Fruit fly (Drosophila melanogaster) whole organism, pupa: ENCODE data around the gene Gr22c.

Source experiments
- CG10348 ChIP-seq: fragments of 200-800 bp; sonication (Bioruptor generic); IDR thresholded peaks from 2 replicates; pipeline ENCODE4 v1.3.6; 2022; ENCODE audit warnings: missing biosample characterization, missing genetic modification characterization
- CG12605 ChIP-seq: fragments of 200-800 bp; sonication (Bioruptor generic); IDR thresholded peaks from 2 replicates; pipeline ENCODE4 v1.3.6; 2022; ENCODE audit warnings: missing biosample characterization, missing genetic modification characterization
- CG13204 ChIP-seq: fragments of 200-800 bp; sonication (Bioruptor generic); optimal IDR thresholded peaks from 2 replicates; lab custom pipeline; 2018; ENCODE audit warnings: missing biosample characterization, mild to moderate bottlenecking, missing genetic modification characterization, moderate library complexity
- CG14655 ChIP-seq: fragments of 200-800 bp; sonication (Bioruptor generic); optimal IDR thresholded peaks from 3 replicates; lab custom pipeline; 2017; ENCODE audit warnings: mild to moderate bottlenecking, missing biosample characterization, missing genetic modification reagents, missing genetic modification characterization
- CG15710 ChIP-seq: fragments of 200-800 bp; sonication (Bioruptor generic); optimal IDR thresholded peaks from 2 replicates; lab custom pipeline; 2018; ENCODE audit warnings: missing biosample characterization, mild to moderate bottlenecking, missing genetic modification characterization, moderate library complexity
- CG17806 ChIP-seq: fragments of 200-800 bp; sonication (Bioruptor generic); optimal IDR thresholded peaks from 2 replicates; lab custom pipeline; 2018; ENCODE audit warnings: missing biosample characterization, mild to moderate bottlenecking, missing genetic modification characterization, moderate library complexity
- CG32121 ChIP-seq: fragments of 200-800 bp; sonication (Bioruptor generic); IDR thresholded peaks from 2 replicates; pipeline ENCODE4 v1.3.6; 2022; ENCODE audit warnings: missing biosample characterization, missing genetic modification characterization
- CG34367 ChIP-seq: fragments of 200-800 bp; sonication (Bioruptor generic); optimal IDR thresholded peaks from 2 replicates; lab custom pipeline; 2018; ENCODE audit warnings: missing biosample characterization, mild to moderate bottlenecking, missing genetic modification characterization
- CG4496 ChIP-seq: fragments of 200-800 bp; sonication (Bioruptor generic); IDR thresholded peaks from 3 replicates; pipeline ENCODE4 v1.3.6; 2022; ENCODE audit warnings: missing biosample characterization, missing genetic modification characterization
- CG8159 ChIP-seq: fragments of 200-800 bp; sonication (Bioruptor generic); optimal IDR thresholded peaks from 3 replicates; lab custom pipeline; 2018; ENCODE audit warnings: missing biosample characterization, mild to moderate bottlenecking, missing genetic modification characterization, moderate library complexity
- CG8301 ChIP-seq: fragments of 200-800 bp; sonication (Bioruptor generic); optimal IDR thresholded peaks from 2 replicates; lab custom pipeline; 2018; ENCODE audit warnings: missing biosample characterization, mild to moderate bottlenecking, missing genetic modification characterization
- CG9948 ChIP-seq: fragments of 200-800 bp; sonication (Bioruptor generic); optimal IDR thresholded peaks from 2 replicates; lab custom pipeline; 2018; ENCODE audit warnings: missing biosample characterization, mild to moderate bottlenecking, missing genetic modification characterization, moderate library complexity
- D1 ChIP-seq: fragments of 200-800 bp; sonication (Bioruptor generic); optimal IDR thresholded peaks from 2 replicates; lab custom pipeline; 2018; ENCODE audit warnings: missing biosample characterization, mild to moderate bottlenecking, missing genetic modification characterization, moderate library complexity
- EcR ChIP-seq: fragments of 200-800 bp; sonication (Bioruptor generic); optimal IDR thresholded peaks from 3 replicates; lab custom pipeline; 2019; ENCODE audit warnings: missing biosample characterization, missing genetic modification characterization, mild to moderate bottlenecking, moderate library complexity, missing genetic modification reagents
- Ets98B ChIP-seq: fragments of 200-800 bp; sonication (Bioruptor generic); IDR thresholded peaks from 2 replicates; pipeline ENCODE4 v1.3.6; 2022; ENCODE audit warnings: missing biosample characterization, missing genetic modification characterization
- Pif1A ChIP-seq: fragments of 200-800 bp; sonication (Bioruptor generic); optimal IDR thresholded peaks from 3 replicates; lab custom pipeline; 2016; ENCODE audit warnings: missing biosample characterization, missing genetic modification characterization
- Pif1B ChIP-seq: fragments of 200-800 bp; sonication (Bioruptor generic); optimal IDR thresholded peaks from 3 replicates; lab custom pipeline; 2016; ENCODE audit warnings: missing biosample characterization, missing genetic modification characterization
- Snoo ChIP-seq: fragments of 200-800 bp; sonication (Bioruptor generic); optimal IDR thresholded peaks from 3 replicates; lab custom pipeline; 2017; ENCODE audit warnings: missing biosample characterization, mild to moderate bottlenecking, missing genetic modification characterization, inconsistent platforms
- fd96Ca ChIP-seq: fragments of 200-800 bp; sonication (Bioruptor generic); IDR thresholded peaks from 3 replicates; pipeline ENCODE4 v1.3.6; 2022; ENCODE audit warnings: missing biosample characterization, missing genetic modification characterization
- gl ChIP-seq: fragments of 200-800 bp; sonication (Bioruptor generic); optimal IDR thresholded peaks from 2 replicates; lab custom pipeline; 2018; ENCODE audit warnings: missing biosample characterization, mild to moderate bottlenecking, missing genetic modification characterization
- rn ChIP-seq: fragments of 200-800 bp; sonication (Bioruptor generic); IDR thresholded peaks from 2 replicates; pipeline ENCODE4 v1.3.6; 2022; ENCODE audit warnings: missing biosample characterization, missing genetic modification characterization

Gr22c gene

DNA sequence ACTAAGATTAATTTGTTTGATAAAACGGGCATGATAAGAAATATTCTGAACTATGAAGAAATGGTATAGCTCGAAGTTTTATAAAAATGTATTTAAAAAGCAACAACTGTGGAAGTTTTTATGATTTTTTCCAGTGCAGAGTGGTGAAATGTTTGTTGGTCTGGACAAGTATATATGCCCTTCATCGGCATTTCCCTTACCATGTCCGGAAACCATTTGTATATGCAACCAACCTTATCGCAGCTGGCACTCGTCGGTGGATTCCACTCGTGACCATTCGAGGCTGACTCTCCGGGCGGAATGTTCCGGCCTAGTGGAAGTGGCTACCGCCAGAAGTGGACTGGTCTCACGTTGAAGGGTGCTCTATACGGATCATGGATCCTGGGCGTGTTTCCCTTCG is 7.9 kb downstream of the Gr22c start, which contains the start of gene Gr22e:
Gene Gr22e (plus strand): TSS at position 301 of the 400 bp plus-strand sequence.
- TF ChIP-seq CG15710 (tag; lab: Kevin White, UChicago) (no peak), fd96Ca (no peak), D1 (no peak), gl (no peak), CG17806 (no peak), CG13204 (GFP tag; lab: Kevin White, UChicago) (no peak), rn (no peak), CG8301 (tag; lab: Kevin White, UChicago) (no peak), Snoo (tag; lab: Kevin White, UChicago) (no peak), CG34367 (tag; lab: Kevin White, UChicago) (no peak), CG9948 (tag; lab: Kevin White, UChicago) (no peak), Ets98B (GFP tag; lab: Robert Waterston, UW) (no peak), CG4496 (GFP tag; lab: Robert Waterston, UW) (no peak)

DNA sequence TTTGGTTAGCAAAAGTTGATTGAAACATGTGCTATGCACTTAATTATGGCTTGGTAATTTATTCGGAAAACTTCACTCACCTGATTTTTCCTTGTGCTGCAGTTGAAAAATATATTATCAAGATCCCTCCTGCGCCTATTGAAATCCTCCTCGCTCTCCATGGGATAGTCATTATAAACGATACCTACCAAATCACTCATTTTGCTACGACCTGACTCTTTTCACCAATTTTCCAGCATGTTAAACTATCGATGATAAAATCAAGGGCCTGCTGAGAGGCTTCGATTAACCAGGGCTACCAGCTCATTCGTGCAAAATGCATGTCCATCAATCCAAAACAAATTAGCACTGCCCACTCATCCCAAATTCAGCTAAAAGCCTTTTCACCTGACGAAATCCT is 32.8 kb downstream of the Gr22c start, which contains the start of gene CG17650:
Gene CG17650 (minus strand): TSS at position 241 of the 400 bp plus-strand sequence.
- TF ChIP-seq Snoo (tag; lab: Kevin White, UChicago) (no peak), EcR (no peak), CG34367 (tag; lab: Kevin White, UChicago) (no peak), CG9948 (tag; lab: Kevin White, UChicago) (no peak), CG14655 (GFP tag; lab: Kevin White, UChicago) (no peak), Pif1B (GFP tag; lab: Kevin White, UChicago) (no peak), CG15710 (tag; lab: Kevin White, UChicago) (no peak), CG10348 (GFP tag; lab: Robert Waterston, UW) (no peak), Pif1A (GFP tag; lab: Kevin White, UChicago) (no peak), CG8159 (no peak), Ets98B (GFP tag; lab: Robert Waterston, UW) (no peak), CG13204 (GFP tag; lab: Kevin White, UChicago) (no peak), CG17806 (no peak), fd96Ca (no peak)

DNA sequence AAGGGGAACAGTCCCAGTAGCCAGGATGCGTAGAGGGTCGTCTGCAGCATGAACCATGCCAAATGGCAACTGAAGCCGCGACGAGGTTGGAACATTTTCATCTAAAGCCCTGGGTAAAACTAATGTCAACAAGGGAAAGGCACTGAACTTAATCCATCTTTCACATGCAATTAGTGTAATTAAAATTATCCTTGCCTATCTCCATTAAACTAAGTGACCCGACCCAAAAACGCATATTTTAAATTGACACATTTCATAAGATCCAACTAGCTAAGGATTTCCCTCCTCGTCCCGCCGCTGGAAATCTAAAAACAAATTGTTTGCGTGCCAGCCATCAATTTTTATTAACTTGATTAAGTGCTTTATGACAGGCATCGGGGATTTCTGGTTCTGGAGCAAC is 35.3 kb downstream of the Gr22c start, which contains the start of gene Gr22f:
Gene Gr22f (minus strand): TSS at position 101 of the 400 bp plus-strand sequence.
- TF ChIP-seq CG8301 (tag; lab: Kevin White, UChicago): no peak
- no peak for TF ChIP-seq D1
- TF ChIP-seq CG12605: no peak
- TF ChIP-seq CG8159: no peak
- no peak for TF ChIP-seq CG10348 (GFP tag; lab: Robert Waterston, UW)
- no peak for TF ChIP-seq fd96Ca

DNA sequence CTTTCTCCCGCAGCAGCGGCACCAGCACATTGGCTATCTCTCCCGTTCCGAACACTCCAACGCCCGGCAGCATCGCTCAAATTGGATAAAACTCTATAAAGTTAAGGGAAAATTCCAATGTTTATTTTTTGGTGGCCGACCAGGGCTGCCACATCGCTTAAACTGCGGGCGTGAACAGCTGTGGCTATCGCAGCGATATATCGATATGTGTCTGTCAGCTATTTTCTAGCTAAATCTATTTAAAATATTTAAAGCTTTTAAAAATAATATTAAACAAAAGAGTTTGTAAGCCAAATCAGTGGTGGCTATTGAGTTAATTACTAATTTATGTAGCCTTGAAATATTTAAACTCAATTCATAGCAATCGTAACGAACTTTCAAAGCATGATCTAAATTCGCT is 39.7 kb downstream of the Gr22c start, which contains the start of the genes CG17712 and CG17648:
Gene CG17712 (minus strand): TSS at position 170 of the 400 bp plus-strand sequence.
Gene CG17648 (plus strand): TSS at position 356 of the 400 bp plus-strand sequence.
- TF ChIP-seq CG4496 (GFP tag; lab: Robert Waterston, UW): no peak
- TF ChIP-seq CG13204 (GFP tag; lab: Kevin White, UChicago): no peak
- TF ChIP-seq CG32121 (GFP tag; lab: Robert Waterston, UW): no peak
- no peak for TF ChIP-seq CG12605
- TF ChIP-seq EcR: no peak
- TF ChIP-seq rn: no peak
- no peak for TF ChIP-seq CG8301 (tag; lab: Kevin White, UChicago)
- no peak for TF ChIP-seq CG34367 (tag; lab: Kevin White, UChicago)
- no peak for TF ChIP-seq Pif1B (GFP tag; lab: Kevin White, UChicago)
- TF ChIP-seq CG10348 (GFP tag; lab: Robert Waterston, UW): no peak
- TF ChIP-seq Pif1A (GFP tag; lab: Kevin White, UChicago): no peak

DNA sequence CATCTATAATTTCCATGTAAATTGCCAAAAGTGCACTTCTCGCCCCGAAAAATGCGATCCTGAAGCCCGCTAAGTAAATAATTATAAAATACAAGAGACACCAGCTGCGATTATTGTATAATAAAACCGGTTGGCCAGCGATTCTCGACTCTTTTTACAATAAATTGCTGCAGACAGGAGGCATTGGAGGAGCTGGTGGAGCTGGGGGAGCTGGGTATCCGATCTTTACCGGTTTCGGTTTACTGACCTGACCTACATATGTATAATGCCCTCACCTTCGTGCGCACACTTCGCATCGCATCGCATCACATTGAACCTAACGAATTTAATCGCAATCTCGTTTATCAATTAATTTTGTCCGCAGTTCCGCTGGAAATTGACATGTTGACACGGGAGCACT is 43.2 kb downstream of the Gr22c start:
- TF ChIP-seq EcR (peak; percentile 95), CG8301 (tag; lab: Kevin White, UChicago) (no peak)

DNA sequence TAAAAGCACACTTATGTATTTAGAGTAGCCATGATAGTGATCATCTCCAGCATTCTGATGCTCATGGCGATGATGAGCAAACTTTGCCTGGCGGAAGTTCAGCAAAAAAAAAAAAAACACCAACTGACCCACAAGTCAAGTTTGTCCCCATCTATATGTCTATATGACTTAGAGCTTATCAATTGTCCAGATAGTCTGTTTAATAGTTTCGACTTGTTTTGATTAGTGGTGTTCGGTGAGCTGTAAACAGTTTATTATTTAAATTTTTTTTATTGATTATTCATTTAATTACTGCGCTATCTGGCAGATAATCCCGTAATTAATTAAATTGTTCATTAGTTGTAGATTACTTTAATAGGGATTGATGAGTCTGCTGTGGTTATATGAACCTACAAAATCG is 47.8 kb downstream of the Gr22c start:
- TF ChIP-seq CG8159 (no peak), CG17806 (no peak)
